Worm (Caenorhabditis elegans): ENCODE results near the gene ZK1055.7.

ZK1055.7 gene

ce11 chrV:6559585-6559984, 45.6 kb downstream of the ZK1055.7 start (continued):
- TF ChIP-seq unc-86 (tag; optimal IDR thresholded peaks at IDR 0.05) = no peak
- TF ChIP-seq syd-9 (tag; optimal IDR thresholded peaks at IDR 0.05) = no peak
- TF ChIP-seq tbx-2 (tag; optimal IDR thresholded peaks at IDR 0.05) = no peak

- TF ChIP-seq npax-4 (tag; optimal IDR thresholded peaks at IDR 0.05) (no peak), sdc-2 (tag; optimal IDR thresholded peaks at IDR 0.05) (no peak), nfya-1 (tag; optimal IDR thresholded peaks at IDR 0.05) (no peak), ahr-1 (tag; optimal IDR thresholded peaks at IDR 0.05) (no peak), ceh-34 (tag; optimal IDR thresholded peaks at IDR 0.05) (no peak), tbx-7 (tag; optimal IDR thresholded peaks at IDR 0.05) (no peak), ceh-18 (tag; optimal IDR thresholded peaks at IDR 0.05) (no peak), hlh-13 (GFP tag; optimal IDR thresholded peaks at IDR 0.05) (no peak), unc-86 (tag; optimal IDR thresholded peaks at IDR 0.05) (no peak), ceh-6 (GFP tag; optimal IDR thresholded peaks at IDR 0.05) (no peak), sox-4 (tag; optimal IDR thresholded peaks at IDR 0.05) (no peak), C08G9.2 (tag; optimal IDR thresholded peaks at IDR 0.05) (no peak), madf-2 (tag; optimal IDR thresholded peaks at IDR 0.05) (no peak), ceh-30 (tag; optimal IDR thresholded peaks at IDR 0.05) (no peak), mec-3 (tag; optimal IDR thresholded peaks at IDR 0.05; ENCODE audit: borderline replicate concordance) (no peak), gmeb-2 (tag; optimal IDR thresholded peaks at IDR 0.05) (no peak)
Measured at ce11 chrV:6559105-6559504, 46.1 kb downstream of the ZK1055.7 start, which contains the start of gene spp-26. spp-26 (minus strand) TSS chrV:6559205.

- TF ChIP-seq K09A11.1 (tag; optimal IDR thresholded peaks at IDR 0.05; ENCODE audit: insufficient read depth) (no peak), hlh-8 (tag; optimal IDR thresholded peaks at IDR 0.05) (no peak), sox-2 (GFP tag; IDR thresholded peaks at IDR 0.05) (no peak), pat-9 (tag; optimal IDR thresholded peaks at IDR 0.05) (no peak), unc-55 (GFP tag; optimal IDR thresholded peaks at IDR 0.05) (no peak), ama-1 (optimal IDR thresholded peaks at IDR 0.05) (no peak), tbx-7 (tag; optimal IDR thresholded peaks at IDR 0.05) (no peak)
Measured at ce11 chrV:6558103-6558502, 47.1 kb downstream of the ZK1055.7 start, which contains the start of gene spp-20. spp-20 (minus strand) TSS chrV:6558203.

- no peak for TF ChIP-seq ets-4 (tag; optimal IDR thresholded peaks at IDR 0.05)
- no peak for TF ChIP-seq eyg-1 (tag; optimal IDR thresholded peaks at IDR 0.05)
- TF ChIP-seq ceh-48 (tag; optimal IDR thresholded peaks at IDR 0.05) = no peak
- no peak for TF ChIP-seq zip-5 (tag; optimal IDR thresholded peaks at IDR 0.05)
- no peak for TF ChIP-seq ref-2 (tag; optimal IDR thresholded peaks at IDR 0.05)
- TF ChIP-seq K02D7.2 (tag; optimal IDR thresholded peaks at IDR 0.05) = no peak
- TF ChIP-seq ceh-22 (tag; optimal IDR thresholded peaks at IDR 0.05) = no peak
- no peak for TF ChIP-seq ztf-16 (tag; optimal IDR thresholded peaks at IDR 0.05)
- no peak for TF ChIP-seq ceh-30 (tag; optimal IDR thresholded peaks at IDR 0.05)
- TF ChIP-seq ttx-3 (tag; optimal IDR thresholded peaks at IDR 0.05) = no peak
- TF ChIP-seq pha-2 (tag; optimal IDR thresholded peaks at IDR 0.05) = no peak
- TF ChIP-seq ceh-2 (tag; optimal IDR thresholded peaks at IDR 0.05) = no peak
- TF ChIP-seq lim-6 (tag; optimal IDR thresholded peaks at IDR 0.05) = no peak
- TF ChIP-seq nhr-232 (tag; optimal IDR thresholded peaks at IDR 0.05) = no peak
- no peak for TF ChIP-seq nhr-11 (tag; optimal IDR thresholded peaks at IDR 0.05)
- no peak for TF ChIP-seq pqm-1 (tag; optimal IDR thresholded peaks at IDR 0.05)
- TF ChIP-seq sdc-2 (tag; optimal IDR thresholded peaks at IDR 0.05) = no peak
- TF ChIP-seq hlh-13 (GFP tag; optimal IDR thresholded peaks at IDR 0.05) = no peak
- no peak for TF ChIP-seq tbx-2 (tag; optimal IDR thresholded peaks at IDR 0.05)
Measured at ce11 chrV:6557035-6557434, 48.1 kb downstream of the ZK1055.7 start, which contains the start of gene spp-27. spp-27 (minus strand) TSS chrV:6557135.
